Fruit fly (Drosophila melanogaster): ENCODE results near the gene mRpL23.

mRpL23 gene

dm6 chr3L:2410869-2411268 is 37.4 kb upstream of the mRpL23 start (continued):
- TF ChIP-seq Aef1 (GFP tag; IDR thresholded peaks at IDR 0.05) (peak; percentile 41; the same call in 1 of the 3 replicates), scrt (GFP tag; optimal IDR thresholded peaks at IDR 0.05) (no peak), CG2120 (GFP tag; optimal IDR thresholded peaks at IDR 0.05) (no peak), CG18599 (GFP tag; optimal IDR thresholded peaks at IDR 0.05) (peak; percentile 80), nau (GFP tag; optimal IDR thresholded peaks at IDR 0.05) (peak; percentile 3), CG10147 (GFP tag; optimal IDR thresholded peaks at IDR 0.05) (peak; percentile 69), hth (optimal IDR thresholded peaks at IDR 0.05) (no peak), CG14050 (GFP tag; IDR thresholded peaks at IDR 0.05) (no peak), ems (GFP tag; optimal IDR thresholded peaks at IDR 0.05) (no peak), Awh (GFP tag; IDR thresholded peaks at IDR 0.05) (0 out of 2 replicates have a peak, but pooled peaks have one; percentile 11), CrebB (tag; optimal IDR thresholded peaks at IDR 0.05) (no peak), unpg (GFP tag; optimal IDR thresholded peaks at IDR 0.05) (no peak), ara (GFP tag; IDR thresholded peaks at IDR 0.05) (no peak), Side (GFP tag; optimal IDR thresholded peaks at IDR 0.05) (no peak), caup (GFP tag; optimal IDR thresholded peaks at IDR 0.05; ENCODE audit: severe bottlenecking) (peak; percentile 19), CG6854 (GFP tag; optimal IDR thresholded peaks at IDR 0.05) (peak; percentile 22), CG12744 (GFP tag; optimal IDR thresholded peaks at IDR 0.05) (no peak), CG11504 (tag; optimal IDR thresholded peaks at IDR 0.05) (peak; percentile 70), slp2 (GFP tag; optimal IDR thresholded peaks at IDR 0.05) (no peak), lilli (GFP tag; optimal IDR thresholded peaks at IDR 0.05) (no peak), CG10565 (GFP tag; optimal IDR thresholded peaks at IDR 0.05) (no peak), HLH54F (GFP tag; optimal IDR thresholded peaks at IDR 0.05) (no peak), CG11093 (GFP tag; IDR thresholded peaks at IDR 0.05) (no peak), Fer3 (tag; optimal IDR thresholded peaks at IDR 0.05) (peak; percentile 16), HLHmδ (GFP tag; optimal IDR thresholded peaks at IDR 0.05) (no peak), CG2678 (tag; optimal IDR thresholded peaks at IDR 0.05) (peak; percentile 42), ind (GFP tag; optimal IDR thresholded peaks at IDR 0.05) (peak; percentile 41), CG10366 (GFP tag; IDR thresholded peaks at IDR 0.05) (no peak), yki (optimal IDR thresholded peaks at IDR 0.05) (no peak), Dad (GFP tag; optimal IDR thresholded peaks at IDR 0.05) (no peak), Hr51 (GFP tag; optimal IDR thresholded peaks at IDR 0.05) (peak in 1 of 2 experiments; percentile 25), kah (GFP tag; optimal IDR thresholded peaks at IDR 0.05) (no peak), row (GFP tag; IDR thresholded peaks at IDR 0.05) (peak; percentile 46; the same call in 2 of the 3 replicates), cwo (GFP tag; optimal IDR thresholded peaks at IDR 0.05) (peak; percentile 51), fd96Cb (tag; optimal IDR thresholded peaks at IDR 0.05) (peak; percentile 5), mam (GFP tag; optimal IDR thresholded peaks at IDR 0.05) (no peak), sr (GFP tag; IDR thresholded peaks at IDR 0.05) (no peak), CG15514 (GFP tag; optimal IDR thresholded peaks at IDR 0.05) (peak; percentile 29), knrl (GFP tag; IDR thresholded peaks at IDR 0.05; ENCODE audit: partially characterized antibody) (no peak), dan (GFP tag; IDR thresholded peaks at IDR 0.05) (no peak), Dbx (GFP tag; IDR thresholded peaks at IDR 0.05) (peak; percentile 49; the same call in 1 of the 3 replicates), CG5245 (GFP tag; optimal IDR thresholded peaks at IDR 0.05) (no peak), sug (tag; optimal IDR thresholded peaks at IDR 0.05) (no peak), CG11456 (GFP tag; IDR thresholded peaks at IDR 0.05) (no peak), vvl (GFP tag; IDR thresholded peaks at IDR 0.05) (0 out of 2 replicates have a peak, but pooled peaks have one; percentile 11), pan (optimal IDR thresholded peaks at IDR 0.05) (no peak), pan (GFP tag; optimal IDR thresholded peaks at IDR 0.05 in 1 of 2, IDR thresholded peaks at IDR 0.05 in 1 of 2) (peak in 1 of 2 experiments; percentile 45), CG6813 (GFP tag; optimal IDR thresholded peaks at IDR 0.05) (peak; percentile 24), zen2 (GFP tag; IDR thresholded peaks at IDR 0.05; ENCODE audit: partially characterized antibody) (no peak), gcm (GFP tag; optimal IDR thresholded peaks at IDR 0.05) (no peak), twi (tag; optimal IDR thresholded peaks at IDR 0.05) (no peak)

Data from whole organism, embryonic.